Fruit fly (Drosophila melanogaster): ENCODE results near the gene mbo.

DNA sequence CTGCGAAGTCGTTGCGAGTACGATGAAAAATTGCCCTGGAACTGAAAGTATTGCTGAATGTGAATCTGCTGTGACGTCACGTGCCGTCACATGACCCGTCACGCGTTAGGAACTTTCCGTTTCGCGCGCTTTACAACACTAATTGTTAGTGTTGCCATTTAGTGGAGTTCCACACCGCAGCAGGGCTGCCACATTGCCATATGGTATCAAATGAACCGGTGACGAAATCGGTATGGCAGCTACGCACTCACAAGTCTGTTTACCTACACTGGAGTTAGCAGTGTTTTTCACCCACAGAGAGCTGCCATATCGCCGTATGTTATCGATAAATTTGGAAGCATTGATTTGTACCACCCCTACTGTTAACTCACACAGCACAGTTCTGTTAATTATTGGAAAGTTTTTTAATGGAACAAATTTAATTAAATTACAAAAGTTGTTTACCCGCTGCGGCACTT, 51.1 kb downstream of the mbo start, which contains the start of the genes Vha55 and Snx3:
- TF ChIP-seq CG8478 (optimal IDR thresholded peaks at IDR 0.05) (no peak), CTCF (optimal IDR thresholded peaks at IDR 0.05) (peak; percentile 79 to 90)

Data from S2 (cell line).